Worm (Caenorhabditis elegans) whole organism, L2 larva: Measurements from ENCODE around the gene sdz-19.

Experiments used
- C34F6.9 ChIP-seq: fragments of 150-350 bp; optimal IDR thresholded peaks from 2 replicates; lab custom pipeline; 2014; ENCODE audit warnings: missing biosample characterization, missing genetic modification characterization
- F13H6.1 ChIP-seq: sonication (generic microtip); optimal IDR thresholded peaks from 2 replicates; lab custom pipeline; 2016; ENCODE audit warnings: missing genetic modification characterization, missing compliant biosample characterization
- R02D3.7 ChIP-seq: fragments of 150-350 bp; optimal IDR thresholded peaks from 2 replicates; lab custom pipeline; 2014; ENCODE audit warnings: missing biosample characterization, missing genetic modification characterization
- Y55F3AM.14 ChIP-seq: fragments of 200-800 bp; sonication (Bioruptor generic); optimal IDR thresholded peaks from 2 replicates; lab custom pipeline; 2018; ENCODE audit warnings: mild to moderate bottlenecking, missing genetic modification characterization, missing compliant biosample characterization
- ZK546.5 ChIP-seq: sonication (generic microtip); optimal IDR thresholded peaks from 2 replicates; lab custom pipeline; 2017; ENCODE audit warnings: missing biosample characterization, missing genetic modification characterization
- alr-1 ChIP-seq: fragments of 150-350 bp; optimal IDR thresholded peaks from 2 replicates; lab custom pipeline; 2014; ENCODE audit warnings: missing biosample characterization, missing genetic modification characterization
- aly-2 ChIP-seq: fragments of 150-350 bp; optimal IDR thresholded peaks from 2 replicates; lab custom pipeline; 2014; ENCODE audit warnings: missing biosample characterization, missing genetic modification characterization
- ama-1 ChIP-seq: fragments of 150-350 bp; optimal IDR thresholded peaks from 2 replicates; lab custom pipeline; 2018; ENCODE audit warnings: inconsistent platforms
- blmp-1 ChIP-seq: sonication (generic microtip); optimal IDR thresholded peaks from 2 replicates; lab custom pipeline; 2017; ENCODE audit warnings: missing genetic modification characterization, mild to moderate bottlenecking, missing compliant biosample characterization, antibody characterized with exemption, moderate library complexity; ENCODE audit not compliant: insufficient read depth
- ceh-16 ChIP-seq: fragments of 150-350 bp; optimal IDR thresholded peaks from 2 replicates; lab custom pipeline; 2014; ENCODE audit warnings: missing biosample characterization, missing genetic modification characterization
- ceh-82 ChIP-seq: fragments of 150-350 bp; optimal IDR thresholded peaks from 2 replicates; lab custom pipeline; 2014; ENCODE audit warnings: missing biosample characterization, missing genetic modification characterization
- crh-2 ChIP-seq: sonication (generic microtip); optimal IDR thresholded peaks from 2 replicates; lab custom pipeline; 2017; ENCODE audit warnings: missing biosample characterization, missing genetic modification characterization
- dmd-4 ChIP-seq: sonication (generic microtip); optimal IDR thresholded peaks from 2 replicates; lab custom pipeline; 2017; ENCODE audit warnings: missing biosample characterization, missing genetic modification characterization
- egl-27 ChIP-seq: sonication (generic microtip); optimal IDR thresholded peaks from 3 replicates; lab custom pipeline; 2017; ENCODE audit warnings: missing biosample characterization, missing genetic modification reagents, missing genetic modification characterization
- elt-1 ChIP-seq: fragments of 150-350 bp; optimal IDR thresholded peaks from 2 replicates; lab custom pipeline; 2014; ENCODE audit warnings: missing biosample characterization, missing genetic modification characterization
- elt-3 ChIP-seq: sonication (generic microtip); optimal IDR thresholded peaks from 2 replicates; lab custom pipeline; 2017; ENCODE audit warnings: missing biosample characterization, missing genetic modification characterization
- fos-1 ChIP-seq: fragments of 150-350 bp; optimal IDR thresholded peaks from 2 replicates; lab custom pipeline; 2014; ENCODE audit warnings: missing biosample characterization, missing genetic modification characterization
- gmeb-1 ChIP-seq: fragments of 150-350 bp; optimal IDR thresholded peaks from 2 replicates; lab custom pipeline; 2014; ENCODE audit warnings: missing biosample characterization, missing genetic modification characterization
- lin-11 ChIP-seq: fragments of 150-350 bp; sonication (generic microtip); optimal IDR thresholded peaks from 2 replicates; lab custom pipeline; 2014; ENCODE audit warnings: missing biosample characterization, missing genetic modification characterization, inconsistent platforms, mixed read lengths
- lin-13 ChIP-seq: fragments of 150-350 bp; optimal IDR thresholded peaks from 2 replicates; lab custom pipeline; 2014; ENCODE audit warnings: missing biosample characterization, missing genetic modification reagents, missing genetic modification characterization
- lin-39 ChIP-seq: fragments of 150-350 bp; optimal IDR thresholded peaks from 2 replicates; lab custom pipeline; 2014; ENCODE audit warnings: missing biosample characterization, missing genetic modification reagents, missing genetic modification characterization
- lsy-2 ChIP-seq, 2 experiments: fragments of 150-350 bp in 1 of 2; sonication (generic microtip) in 1 of 2; optimal IDR thresholded peaks; 2 replicates each; lab custom pipeline; 2014 to 2017; ENCODE audit warnings: missing biosample characterization in 2 of 2, missing genetic modification characterization in 2 of 2
- mab-5 ChIP-seq: fragments of 150-350 bp; optimal IDR thresholded peaks from 2 replicates; lab custom pipeline; 2014; ENCODE audit warnings: missing biosample characterization, missing genetic modification characterization
- mbf-1 ChIP-seq: sonication (generic microtip); optimal IDR thresholded peaks from 2 replicates; lab custom pipeline; 2017; ENCODE audit warnings: missing biosample characterization, missing genetic modification characterization
- mdl-1 ChIP-seq, 2 experiments: fragments of 150-350 bp in 1 of 2; sonication (generic microtip) in 1 of 2; optimal IDR thresholded peaks; 2 replicates each; lab custom pipeline; 2017; ENCODE audit warnings: missing biosample characterization in 2 of 2, missing genetic modification characterization in 2 of 2
- nhr-10 ChIP-seq: sonication (generic microtip); optimal IDR thresholded peaks from 2 replicates; lab custom pipeline; 2017; ENCODE audit warnings: missing biosample characterization, missing genetic modification characterization
- nhr-11 ChIP-seq: fragments of 150-350 bp; optimal IDR thresholded peaks from 2 replicates; lab custom pipeline; 2014; ENCODE audit warnings: missing biosample characterization, missing genetic modification characterization
- nhr-129 ChIP-seq: fragments of 150-350 bp; optimal IDR thresholded peaks from 2 replicates; lab custom pipeline; 2014; ENCODE audit warnings: missing biosample characterization, missing genetic modification characterization
- nhr-21 ChIP-seq: fragments of 150-350 bp; optimal IDR thresholded peaks from 2 replicates; lab custom pipeline; 2014; ENCODE audit warnings: missing biosample characterization, missing genetic modification characterization
- nhr-23 ChIP-seq: fragments of 150-350 bp; optimal IDR thresholded peaks from 2 replicates; lab custom pipeline; 2014; ENCODE audit warnings: missing biosample characterization, missing genetic modification reagents, missing genetic modification characterization
- nhr-237 ChIP-seq: fragments of 150-350 bp; optimal IDR thresholded peaks from 2 replicates; lab custom pipeline; 2014; ENCODE audit warnings: missing biosample characterization, missing genetic modification characterization
- nhr-25 ChIP-seq: fragments of 150-350 bp; sonication (generic microtip); optimal IDR thresholded peaks from 3 replicates; lab custom pipeline; 2014; ENCODE audit warnings: missing biosample characterization, missing genetic modification characterization
- nhr-6 ChIP-seq: fragments of 150-350 bp; optimal IDR thresholded peaks from 2 replicates; lab custom pipeline; 2014; ENCODE audit warnings: missing biosample characterization, missing genetic modification characterization
- nhr-77 ChIP-seq: fragments of 150-350 bp; optimal IDR thresholded peaks from 2 replicates; lab custom pipeline; 2014; ENCODE audit warnings: missing biosample characterization, missing genetic modification characterization
- peb-1 ChIP-seq: fragments of 150-350 bp; optimal IDR thresholded peaks from 2 replicates; lab custom pipeline; 2014; ENCODE audit warnings: missing biosample characterization, missing genetic modification characterization
- sem-4 ChIP-seq: fragments of 150-350 bp; optimal IDR thresholded peaks from 2 replicates; lab custom pipeline; 2014; ENCODE audit warnings: missing biosample characterization, missing genetic modification reagents, missing genetic modification characterization
- skn-1 ChIP-seq: sonication (generic microtip); optimal IDR thresholded peaks from 2 replicates; lab custom pipeline; 2017; ENCODE audit warnings: missing biosample characterization, missing genetic modification characterization
- sma-3 ChIP-seq: sonication (generic microtip); optimal IDR thresholded peaks from 2 replicates; lab custom pipeline; 2016; ENCODE audit warnings: missing genetic modification reagents, missing genetic modification characterization, missing compliant biosample characterization
- sma-9 ChIP-seq, 2 experiments: fragments of 150-350 bp in 1 of 2; sonication (generic microtip) in 1 of 2; optimal IDR thresholded peaks; 2 replicates each; lab custom pipeline; 2014 to 2016; ENCODE audit warnings: missing genetic modification characterization in 2 of 2, mild to moderate bottlenecking in 1 of 2, missing biosample characterization in 1 of 2, missing compliant biosample characterization in 1 of 2, missing genetic modification reagents in 1 of 2, moderate library complexity in 1 of 2
- snpc-4 ChIP-seq: fragments of 150-350 bp; optimal IDR thresholded peaks from 2 replicates; lab custom pipeline; 2014; ENCODE audit warnings: missing biosample characterization, missing genetic modification characterization
- unc-39 ChIP-seq: fragments of 150-350 bp; optimal IDR thresholded peaks from 2 replicates; lab custom pipeline; 2014; ENCODE audit warnings: missing biosample characterization, missing genetic modification characterization
- unc-55 ChIP-seq: fragments of 150-350 bp; sonication (generic microtip); optimal IDR thresholded peaks from 3 replicates; lab custom pipeline; 2014; ENCODE audit warnings: missing biosample characterization, missing genetic modification reagents, missing genetic modification characterization
- unc-62 ChIP-seq: fragments of 150-350 bp; optimal IDR thresholded peaks from 2 replicates; lab custom pipeline; 2014; ENCODE audit warnings: missing biosample characterization, missing genetic modification reagents, missing genetic modification characterization
- zag-1 ChIP-seq: fragments of 150-350 bp; optimal IDR thresholded peaks from 2 replicates; lab custom pipeline; 2014; ENCODE audit warnings: missing biosample characterization, missing genetic modification characterization
- ztf-1 ChIP-seq: fragments of 200-800 bp; sonication (Bioruptor generic); conservative IDR thresholded peaks from 2 replicates; pipeline ENCODE4 v1.3.6; 2022; ENCODE audit warnings: missing genetic modification characterization, missing compliant biosample characterization
- ztf-11 ChIP-seq: sonication (generic microtip); optimal IDR thresholded peaks from 2 replicates; lab custom pipeline; 2017; ENCODE audit warnings: missing biosample characterization, missing genetic modification characterization
- ztf-4 ChIP-seq: fragments of 150-350 bp; optimal IDR thresholded peaks from 2 replicates; lab custom pipeline; 2014; ENCODE audit warnings: missing biosample characterization, missing genetic modification characterization

sdz-19 gene

DNA sequence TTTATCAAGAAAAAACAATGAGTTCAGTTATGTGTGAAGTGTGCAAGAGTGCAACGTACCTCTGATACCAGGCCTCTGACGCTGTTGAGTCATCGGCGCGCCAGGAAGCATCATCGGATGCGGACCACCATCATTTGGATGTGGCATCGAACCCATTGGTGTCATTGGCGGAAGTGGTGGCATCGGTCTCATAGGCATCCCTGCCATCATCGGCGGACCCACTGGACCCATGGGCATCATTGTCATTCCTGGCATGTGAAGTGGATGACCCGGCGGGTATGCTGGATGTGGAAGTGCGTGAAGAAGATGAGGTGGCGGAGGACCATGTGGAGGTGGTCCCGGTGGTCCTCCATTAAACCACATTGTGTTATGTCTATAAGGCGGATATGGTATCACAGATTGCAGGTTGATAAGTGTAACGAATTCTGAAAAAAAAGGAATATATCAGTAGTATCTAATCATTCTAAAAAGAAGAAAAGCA is 22.3 kb upstream of the sdz-19 start, which contains the start of gene scd-1:
Gene scd-1, minus strand, starts transcription at position 431 of the 481 bp plus-strand sequence.
- TF ChIP-seq fos-1 (tag; lab: Kevin White, UChicago), result no peak
- TF ChIP-seq mdl-1 (tag; optimal IDR thresholded peaks at IDR 0.05; lab: Kevin White, UChicago), result no peak
- no peak for TF ChIP-seq gmeb-1 (tag; lab: Kevin White, UChicago)
- no peak for TF ChIP-seq nhr-25 (tag; lab: Kevin White, UChicago)
- TF ChIP-seq F13H6.1 (tag; lab: Kevin White, UChicago), result no peak
- no peak for TF ChIP-seq peb-1 (tag; lab: Kevin White, UChicago)
- no peak for TF ChIP-seq skn-1
- TF ChIP-seq sma-3, result no peak
- TF ChIP-seq ceh-16, result no peak
- TF ChIP-seq nhr-77 (tag; lab: Kevin White, UChicago), result no peak
- TF ChIP-seq mab-5, result no peak
- no peak for TF ChIP-seq aly-2 (tag; lab: Kevin White, UChicago)
- no peak for TF ChIP-seq ceh-82
- no peak for TF ChIP-seq R02D3.7
- TF ChIP-seq sem-4, result no peak
- no peak for TF ChIP-seq lsy-2 (tag; optimal IDR thresholded peaks at IDR 0.05; lab: Kevin White, UChicago)
- TF ChIP-seq alr-1, result no peak
- TF ChIP-seq ztf-1 (GFP tag; lab: Robert Waterston, UW), result no peak

DNA sequence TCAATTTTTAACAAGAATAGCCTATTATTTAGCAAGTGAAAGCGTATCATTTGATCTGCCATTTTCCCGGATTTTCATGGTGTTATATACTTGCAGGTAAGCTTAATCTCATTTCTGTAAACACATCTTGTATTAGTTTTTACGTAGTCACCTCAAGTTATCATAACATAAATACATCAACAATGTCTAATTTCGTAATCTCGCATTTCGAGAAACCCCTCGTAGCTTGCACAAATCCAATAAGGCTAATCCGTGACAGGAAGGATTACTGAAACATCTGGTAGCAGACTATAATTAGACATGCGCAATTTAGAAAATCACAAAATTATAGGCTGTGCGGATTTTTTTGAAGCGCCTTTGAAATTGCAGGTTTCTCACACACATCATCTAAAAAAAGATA is 21.4 kb upstream of the sdz-19 start:
- TF ChIP-seq sma-9 (GFP tag; optimal IDR thresholded peaks at IDR 0.05; lab: Kevin White, UChicago) (peak; percentile 69), sma-9 (tag; optimal IDR thresholded peaks at IDR 0.05; lab: Kevin White, UChicago) (no peak), C34F6.9 (tag; lab: Kevin White, UChicago) (no peak)

DNA sequence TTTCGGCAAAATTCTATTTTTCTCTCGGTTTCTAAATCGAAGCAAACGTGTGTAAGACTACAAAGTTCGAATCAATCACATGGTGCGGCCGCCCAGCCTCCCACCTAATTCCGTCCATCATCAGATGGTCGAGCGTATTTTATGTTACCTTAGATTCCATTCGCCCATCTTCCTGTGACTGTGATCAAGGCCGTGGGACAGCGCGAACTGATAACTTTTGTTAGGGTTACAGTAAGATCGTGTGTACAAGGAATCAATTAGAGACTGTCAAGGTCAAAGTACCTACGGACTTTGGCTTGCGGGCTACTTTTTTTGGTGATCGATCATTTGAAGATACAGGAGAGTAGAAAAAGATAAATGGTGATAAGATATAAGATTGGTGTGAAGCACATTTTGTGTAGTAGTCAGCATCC is 19.9 kb upstream of the sdz-19 start:
- peak; percentile 95 for TF ChIP-seq nhr-21 (tag; lab: Kevin White, UChicago)
- TF ChIP-seq elt-3 (tag; lab: Kevin White, UChicago), result no peak
- TF ChIP-seq ama-1 (lab: Kevin White, UChicago), result no peak
- no peak for TF ChIP-seq ZK546.5 (tag; lab: Kevin White, UChicago)
- TF ChIP-seq unc-62 (GFP tag; lab: Kevin White, UChicago), result no peak
- TF ChIP-seq nhr-129 (tag; lab: Kevin White, UChicago), result peak; percentile 76
- TF ChIP-seq ztf-4 (tag; lab: Kevin White, UChicago), result no peak
- no peak for TF ChIP-seq peb-1 (tag; lab: Kevin White, UChicago)
- no peak for TF ChIP-seq R02D3.7
- TF ChIP-seq sma-9 (GFP tag; optimal IDR thresholded peaks at IDR 0.05; lab: Kevin White, UChicago), result peak; percentile 92
- TF ChIP-seq sma-9 (tag; optimal IDR thresholded peaks at IDR 0.05; lab: Kevin White, UChicago), result no peak
- peak; percentile 96 for TF ChIP-seq sma-3
- no peak for TF ChIP-seq aly-2 (tag; lab: Kevin White, UChicago)
- peak; percentile 41 for TF ChIP-seq nhr-23 (tag; lab: Kevin White, UChicago)
- no peak for TF ChIP-seq skn-1
- no peak for TF ChIP-seq alr-1
- TF ChIP-seq nhr-25 (tag; lab: Kevin White, UChicago), result peak; percentile 94
- TF ChIP-seq nhr-6 (tag; lab: Kevin White, UChicago), result peak; percentile 35
- no peak for TF ChIP-seq lin-11 (tag; lab: Kevin White, UChicago)
- peak; percentile 19 for TF ChIP-seq fos-1 (tag; lab: Kevin White, UChicago)
- TF ChIP-seq snpc-4 (tag; lab: Kevin White, UChicago), result no peak
- TF ChIP-seq unc-39, result no peak
- peak in 1 of 2 experiments; percentile 48 for TF ChIP-seq lsy-2 (tag; optimal IDR thresholded peaks at IDR 0.05; lab: Kevin White, UChicago)
- no peak for TF ChIP-seq mbf-1 (tag; lab: Kevin White, UChicago)
- no peak for TF ChIP-seq lin-13
- no peak for TF ChIP-seq ceh-82
- peak; percentile 72 for TF ChIP-seq crh-2
- TF ChIP-seq unc-55, result no peak
- no peak for TF ChIP-seq elt-1 (tag; lab: Kevin White, UChicago)
- TF ChIP-seq mdl-1 (tag; optimal IDR thresholded peaks at IDR 0.05; lab: Kevin White, UChicago), result peak in 1 of 2 experiments; percentile 54
- no peak for TF ChIP-seq nhr-10 (tag; lab: Kevin White, UChicago)
- no peak for TF ChIP-seq zag-1 (tag; lab: Kevin White, UChicago)
- peak; percentile 38 for TF ChIP-seq Y55F3AM.14 (GFP tag; lab: Kevin White, UChicago)
- TF ChIP-seq nhr-237 (tag; lab: Kevin White, UChicago), result no peak
- TF ChIP-seq C34F6.9 (tag; lab: Kevin White, UChicago), result peak; percentile 10
- TF ChIP-seq sem-4, result no peak
- TF ChIP-seq F13H6.1 (tag; lab: Kevin White, UChicago), result peak; percentile 42
- TF ChIP-seq mab-5, result peak; percentile 11
- TF ChIP-seq nhr-77 (tag; lab: Kevin White, UChicago), result no peak
- TF ChIP-seq nhr-11 (tag; lab: Kevin White, UChicago), result no peak
- TF ChIP-seq ztf-1 (GFP tag; lab: Robert Waterston, UW), result no peak
- TF ChIP-seq ceh-16, result no peak
- TF ChIP-seq gmeb-1 (tag; lab: Kevin White, UChicago), result peak; percentile 63
- no peak for TF ChIP-seq dmd-4
- peak; percentile 71 for TF ChIP-seq blmp-1 (tag; lab: Kevin White, UChicago)
- TF ChIP-seq lin-39, result no peak
- no peak for TF ChIP-seq ztf-11 (tag; lab: Kevin White, UChicago)
- TF ChIP-seq egl-27, result peak; percentile 30
